Worm (Caenorhabditis elegans): ENCODE measurements around the gene acp-4.

The acp-4 gene

DNA sequence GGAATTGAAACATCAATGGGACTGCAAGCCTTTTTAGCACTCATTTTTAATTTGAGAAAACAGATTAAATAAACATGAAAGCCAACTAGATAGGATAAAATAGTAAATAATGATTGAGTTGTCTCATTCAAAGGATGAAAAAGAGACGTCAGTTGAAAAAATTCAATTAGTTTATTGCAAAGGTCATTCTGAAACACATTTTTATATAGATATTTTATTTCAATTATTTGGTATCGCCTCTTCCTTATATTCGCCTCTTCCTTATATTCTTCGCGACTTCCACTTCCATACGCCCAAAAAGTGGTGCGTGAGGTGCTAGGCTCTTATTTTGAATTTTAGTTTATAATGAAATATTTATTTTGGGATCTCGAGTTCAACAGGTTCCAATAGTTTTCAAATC is at the start of gene acp-4:
Gene acp-4, minus strand, starts transcription at position 101 of the 400 bp plus-strand sequence.
- no peak for TF ChIP-seq F49E8.2 (tag; optimal IDR thresholded peaks at IDR 0.05; ENCODE audit: borderline replicate concordance)
- no peak for TF ChIP-seq lin-13 (GFP tag; optimal IDR thresholded peaks at IDR 0.05)
- no peak for TF ChIP-seq nhr-11 (tag; optimal IDR thresholded peaks at IDR 0.05)
- TF ChIP-seq gei-8 (GFP tag; optimal IDR thresholded peaks at IDR 0.05): no peak
- TF ChIP-seq daf-12 (tag; optimal IDR thresholded peaks at IDR 0.05): no peak
- no peak for TF ChIP-seq dmd-8 (GFP tag; IDR thresholded peaks at IDR 0.05)

DNA sequence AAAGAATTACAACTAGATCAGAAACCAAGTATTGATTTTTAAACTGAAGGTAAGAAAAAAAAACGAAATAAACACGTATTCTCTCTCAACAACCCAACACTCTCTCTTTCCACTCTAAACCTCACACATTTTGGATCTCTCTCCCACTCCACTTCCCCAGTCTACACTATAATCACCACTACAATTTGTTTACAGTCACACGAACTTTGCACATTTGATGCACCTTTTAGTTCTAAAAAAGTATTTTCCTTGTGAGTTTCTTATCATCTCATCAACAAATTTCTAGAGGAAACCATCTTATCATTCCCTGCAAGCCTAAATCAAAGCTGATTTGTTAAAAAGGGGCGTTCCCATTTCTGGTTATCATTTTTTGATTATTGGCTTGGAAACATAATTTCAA is 49.6 kb upstream of the acp-4 start:
- no peak for TF ChIP-seq Y5F2A.4 (GFP tag; optimal IDR thresholded peaks at IDR 0.05)
- peak; percentile 19 for TF ChIP-seq mxl-3 (GFP tag; optimal IDR thresholded peaks at IDR 0.05)
- TF ChIP-seq ceh-44 (GFP tag; IDR thresholded peaks at IDR 0.05): no peak
- no peak for TF ChIP-seq sdz-12 (GFP tag; optimal IDR thresholded peaks at IDR 0.05)
- peak; percentile 30 for TF ChIP-seq mes-2 (tag; optimal IDR thresholded peaks at IDR 0.05; ENCODE audit: poor library complexity, severe bottlenecking)
- peak; percentile 63; the same call in 1 of the 2 replicates for TF ChIP-seq php-3 (GFP tag; IDR thresholded peaks at IDR 0.05)
- TF ChIP-seq snpc-4 (tag; optimal IDR thresholded peaks at IDR 0.05): no peak
- TF ChIP-seq nhr-10 (tag; optimal IDR thresholded peaks at IDR 0.05): no peak
- TF ChIP-seq pha-4 (GFP tag; IDR thresholded peaks at IDR 0.05): 0 out of 2 replicates have a peak, but pooled peaks have one; percentile 42
- TF ChIP-seq pha-4 (tag; optimal IDR thresholded peaks at IDR 0.05): no peak
- TF ChIP-seq lin-29 (GFP tag; IDR thresholded peaks at IDR 0.05): no peak
- no peak for TF ChIP-seq egl-43 (GFP tag; IDR thresholded peaks at IDR 0.05)
- no peak for TF ChIP-seq ztf-11 (tag; optimal IDR thresholded peaks at IDR 0.05)
- peak; percentile 16 for TF ChIP-seq nhr-25 (tag; optimal IDR thresholded peaks at IDR 0.05; ENCODE audit: borderline replicate concordance, insufficient read depth)
- TF ChIP-seq dmd-6 (GFP tag; IDR thresholded peaks at IDR 0.05): peak; percentile 85
- peak in 1 of 2 experiments; percentile 86 for TF ChIP-seq hif-1 (tag; optimal IDR thresholded peaks at IDR 0.05)
- no peak for TF ChIP-seq nhr-11 (tag; optimal IDR thresholded peaks at IDR 0.05)
- TF ChIP-seq F26F4.8 (GFP tag; conservative IDR thresholded peaks at IDR 0.05): no peak
- TF ChIP-seq F44E2.7 (GFP tag; IDR thresholded peaks at IDR 0.05): no peak
- TF ChIP-seq unc-62 (GFP tag; optimal IDR thresholded peaks at IDR 0.05 in 1 of 2): no peak
- no peak for TF ChIP-seq unc-62 (tag; optimal IDR thresholded peaks at IDR 0.05)
- no peak for TF ChIP-seq zag-1 (tag; optimal IDR thresholded peaks at IDR 0.05)
- TF ChIP-seq hlh-11 (tag; optimal IDR thresholded peaks at IDR 0.05): peak; percentile 87
- TF ChIP-seq snpc-1.2 (GFP tag; IDR thresholded peaks at IDR 0.05): no peak
- no peak for TF ChIP-seq ceh-62 (tag; optimal IDR thresholded peaks at IDR 0.05)
- no peak for TF ChIP-seq nhr-42 (GFP tag; IDR thresholded peaks at IDR 0.05)
- no peak for TF ChIP-seq zfp-3 (GFP tag; conservative IDR thresholded peaks at IDR 0.05)
- no peak for TF ChIP-seq lim-7 (GFP tag; IDR thresholded peaks at IDR 0.05)
- no peak for TF ChIP-seq duxl-1 (tag; optimal IDR thresholded peaks at IDR 0.05; ENCODE audit: poor library complexity)
- no peak for TF ChIP-seq nhr-76 (tag; optimal IDR thresholded peaks at IDR 0.05)
- TF ChIP-seq nhr-28 (tag; optimal IDR thresholded peaks at IDR 0.05): peak; percentile 100
- TF ChIP-seq hlh-30 (tag; optimal IDR thresholded peaks at IDR 0.05; ENCODE audit: insufficient read depth): peak; percentile 54
- TF ChIP-seq Y48G9A.11 (GFP tag; IDR thresholded peaks at IDR 0.05): no peak
- TF ChIP-seq lin-13 (GFP tag; optimal IDR thresholded peaks at IDR 0.05): peak; percentile 41
- no peak for TF ChIP-seq ces-1 (GFP tag; optimal IDR thresholded peaks at IDR 0.05)
- no peak for TF ChIP-seq egl-27 (tag; optimal IDR thresholded peaks at IDR 0.05)
- TF ChIP-seq nhr-48 (tag; optimal IDR thresholded peaks at IDR 0.05): peak; percentile 73
- no peak for TF ChIP-seq ZK546.5 (tag; optimal IDR thresholded peaks at IDR 0.05)
- no peak for TF ChIP-seq attf-4 (tag; optimal IDR thresholded peaks at IDR 0.05)
- TF ChIP-seq zip-11 (GFP tag; IDR thresholded peaks at IDR 0.05): no peak
- no peak for TF ChIP-seq mxl-2 (GFP tag; conservative IDR thresholded peaks at IDR 0.05)
- no peak for TF ChIP-seq lin-15B (tag; optimal IDR thresholded peaks at IDR 0.05)
- TF ChIP-seq nhr-237 (tag; optimal IDR thresholded peaks at IDR 0.05): no peak
- no peak for TF ChIP-seq T20F7.1 (GFP tag; optimal IDR thresholded peaks at IDR 0.05)
- TF ChIP-seq Y105C5A.15 (GFP tag; IDR thresholded peaks at IDR 0.05): no peak
- TF ChIP-seq F37D6.2 (tag; optimal IDR thresholded peaks at IDR 0.05): no peak
